Worm (Caenorhabditis elegans) whole organism, midembryonic: Measurements from ENCODE around the gene bckd-1A.

Experiments
- T22C8.4 ChIP-seq: fragments of 200-800 bp; sonication (Bioruptor generic); IDR thresholded peaks from 2 replicates; pipeline ENCODE4 v1.3.6; 2022; ENCODE audit warnings: missing genetic modification characterization, missing compliant biosample characterization
- cog-1 ChIP-seq: sonication (generic microtip); optimal IDR thresholded peaks from 2 replicates; lab custom pipeline; 2016; ENCODE audit warnings: missing genetic modification characterization, missing compliant biosample characterization
- flt-1 ChIP-seq: fragments of 200-800 bp; sonication (Bioruptor generic); IDR thresholded peaks from 2 replicates; pipeline ENCODE4 v1.3.6; 2022; ENCODE audit warnings: missing genetic modification characterization, missing compliant biosample characterization
- med-1 ChIP-seq: sonication (generic microtip); optimal IDR thresholded peaks from 2 replicates; lab custom pipeline; 2017; ENCODE audit warnings: missing genetic modification characterization, mild to moderate bottlenecking, missing compliant biosample characterization, antibody characterized with exemption, missing genetic modification reagents; ENCODE audit not compliant: insufficient read depth
- ref-1 ChIP-seq: fragments of 200-800 bp; sonication (Bioruptor generic); conservative IDR thresholded peaks from 2 replicates; pipeline ENCODE4 v1.3.6; 2022; ENCODE audit warnings: missing genetic modification reagents, missing genetic modification characterization, missing compliant biosample characterization
- tab-1 ChIP-seq: fragments of 200-800 bp; sonication (Bioruptor generic); IDR thresholded peaks from 2 replicates; pipeline ENCODE4 v1.3.6; 2022; ENCODE audit warnings: missing genetic modification characterization, missing compliant biosample characterization
- ztf-23 ChIP-seq: fragments of 200-800 bp; sonication (Bioruptor generic); IDR thresholded peaks from 2 replicates; pipeline ENCODE4 v1.3.6; 2022; ENCODE audit warnings: missing genetic modification reagents, missing genetic modification characterization, missing compliant biosample characterization
- ztf-29 ChIP-seq: fragments of 200-800 bp; sonication (Bioruptor generic); IDR thresholded peaks from 2 replicates; pipeline ENCODE4 v1.3.6; 2022; ENCODE audit warnings: missing genetic modification reagents, missing genetic modification characterization, missing compliant biosample characterization

DNA sequence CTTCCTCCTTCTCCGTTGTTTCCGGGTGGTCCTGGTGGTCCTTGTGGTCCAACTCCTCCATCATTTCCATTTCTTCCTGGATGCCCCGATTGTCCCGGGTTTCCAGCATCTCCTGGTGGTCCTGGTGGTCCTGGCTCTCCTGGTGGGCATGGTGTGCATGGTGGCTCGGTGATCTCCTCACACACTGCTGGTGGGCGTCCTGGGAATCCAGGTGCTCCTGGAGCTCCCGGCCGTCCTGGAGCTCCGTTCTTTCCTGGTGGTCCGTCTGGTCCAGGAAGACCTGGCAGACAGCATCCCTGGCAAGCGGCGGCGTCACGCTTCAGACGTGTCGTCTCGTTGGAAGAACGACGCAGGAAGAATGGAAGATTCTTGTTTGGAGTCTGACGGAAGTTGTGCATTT, 20.8 kb upstream of the bckd-1A start:
- TF ChIP-seq tab-1 = no peak
- TF ChIP-seq T22C8.4 (GFP tag; lab: Robert Waterston, UW) = no peak
- TF ChIP-seq flt-1 (GFP tag; lab: Robert Waterston, UW) = no peak
- no peak for TF ChIP-seq ztf-23
- no peak for TF ChIP-seq cog-1 (tag; lab: Kevin White, UChicago)
- no peak for TF ChIP-seq ztf-29 (GFP tag; lab: Robert Waterston, UW)
- TF ChIP-seq ref-1 (GFP tag; lab: Robert Waterston, UW) = no peak
- TF ChIP-seq med-1 (GFP tag; lab: Kevin White, UChicago) = no peak
